Fruit fly (Drosophila melanogaster): Measurements from ENCODE around the gene lz.

lz gene

dm6 chrX:9284024-9284738 lies at the start of gene lz:
Gene lz, plus strand, starts transcription at chrX:9284649.
- TF ChIP-seq insv (optimal IDR thresholded peaks at IDR 0.05) (no peak), Myc (optimal IDR thresholded peaks at IDR 0.05) (no peak), Sin3A (optimal IDR thresholded peaks at IDR 0.05) (no peak), h (optimal IDR thresholded peaks at IDR 0.05) (no peak), ttk (optimal IDR thresholded peaks at IDR 0.05) (no peak), psq (optimal IDR thresholded peaks at IDR 0.05) (no peak)

- TF ChIP-seq Sin3A (optimal IDR thresholded peaks at IDR 0.05), result no peak
- TF ChIP-seq psq (optimal IDR thresholded peaks at IDR 0.05), result no peak
- no peak for TF ChIP-seq ttk (optimal IDR thresholded peaks at IDR 0.05)
- no peak for TF ChIP-seq Myc (optimal IDR thresholded peaks at IDR 0.05)
- TF ChIP-seq h (optimal IDR thresholded peaks at IDR 0.05), result no peak
- TF ChIP-seq insv (optimal IDR thresholded peaks at IDR 0.05), result no peak
These were observed 48.0 kb upstream of the lz start, which contains the start of gene Ir8a for dm6 chrX:9236485-9236884. Gene Ir8a, minus strand, starts transcription at chrX:9236585.

dm6 chrX:9243417-9243884 lies 41.0 kb upstream of the lz start, which contains the start of the genes mxc and Larp7:
Gene mxc, minus strand, starts transcription at chrX:9243467.
Gene Larp7, plus strand, starts transcription at chrX:9243817.
- TF ChIP-seq Myc (optimal IDR thresholded peaks at IDR 0.05), result no peak
- TF ChIP-seq ttk (optimal IDR thresholded peaks at IDR 0.05), result no peak
- no peak for TF ChIP-seq Sin3A (optimal IDR thresholded peaks at IDR 0.05)
- no peak for TF ChIP-seq h (optimal IDR thresholded peaks at IDR 0.05)
- no peak for TF ChIP-seq insv (optimal IDR thresholded peaks at IDR 0.05)
- no peak for TF ChIP-seq psq (optimal IDR thresholded peaks at IDR 0.05)

dm6 chrX:9247171-9247783 lies 37.2 kb upstream of the lz start, which contains the start of the genes amx and Dsor1:
Gene amx, minus strand, starts transcription at chrX:9247336.
Gene Dsor1, plus strand, starts transcription at chrX:9247342.
- TF ChIP-seq insv (optimal IDR thresholded peaks at IDR 0.05) (no peak), h (optimal IDR thresholded peaks at IDR 0.05) (no peak), psq (optimal IDR thresholded peaks at IDR 0.05) (no peak), Myc (optimal IDR thresholded peaks at IDR 0.05) (no peak), ttk (optimal IDR thresholded peaks at IDR 0.05) (no peak), Sin3A (optimal IDR thresholded peaks at IDR 0.05) (no peak)

dm6 chrX:9248040-9248439 lies 36.4 kb upstream of the lz start:
- TF ChIP-seq psq (optimal IDR thresholded peaks at IDR 0.05) (no peak), insv (optimal IDR thresholded peaks at IDR 0.05) (no peak), Sin3A (optimal IDR thresholded peaks at IDR 0.05) (no peak), ttk (optimal IDR thresholded peaks at IDR 0.05) (no peak), h (optimal IDR thresholded peaks at IDR 0.05) (no peak), Myc (optimal IDR thresholded peaks at IDR 0.05) (no peak)

- no peak for TF ChIP-seq psq (optimal IDR thresholded peaks at IDR 0.05)
- TF ChIP-seq Sin3A (optimal IDR thresholded peaks at IDR 0.05), result no peak
- no peak for TF ChIP-seq ttk (optimal IDR thresholded peaks at IDR 0.05)
- no peak for TF ChIP-seq h (optimal IDR thresholded peaks at IDR 0.05)
- no peak for TF ChIP-seq Myc (optimal IDR thresholded peaks at IDR 0.05)
- TF ChIP-seq insv (optimal IDR thresholded peaks at IDR 0.05), result no peak
These were observed 34.2 kb upstream of the lz start, which contains the start of gene CG17754 for dm6 chrX:9250161-9250831. Gene CG17754, plus strand, starts transcription at chrX:9250420.

- no peak for TF ChIP-seq h (optimal IDR thresholded peaks at IDR 0.05)
- TF ChIP-seq Sin3A (optimal IDR thresholded peaks at IDR 0.05), result no peak
- no peak for TF ChIP-seq psq (optimal IDR thresholded peaks at IDR 0.05)
- no peak for TF ChIP-seq Myc (optimal IDR thresholded peaks at IDR 0.05)
- no peak for TF ChIP-seq ttk (optimal IDR thresholded peaks at IDR 0.05)
- TF ChIP-seq insv (optimal IDR thresholded peaks at IDR 0.05), result no peak
These were observed 33.1 kb upstream of the lz start for dm6 chrX:9251212-9251877.

dm6 chrX:9252051-9252708 lies 32.3 kb upstream of the lz start:
- no peak for TF ChIP-seq Myc (optimal IDR thresholded peaks at IDR 0.05)
- TF ChIP-seq ttk (optimal IDR thresholded peaks at IDR 0.05), result no peak
- no peak for TF ChIP-seq h (optimal IDR thresholded peaks at IDR 0.05)
- no peak for TF ChIP-seq Sin3A (optimal IDR thresholded peaks at IDR 0.05)
- TF ChIP-seq psq (optimal IDR thresholded peaks at IDR 0.05), result no peak

dm6 chrX:9255021-9255420 lies 29.4 kb upstream of the lz start:
- TF ChIP-seq ttk (optimal IDR thresholded peaks at IDR 0.05), result no peak
- no peak for TF ChIP-seq Sin3A (optimal IDR thresholded peaks at IDR 0.05)
- TF ChIP-seq h (optimal IDR thresholded peaks at IDR 0.05), result no peak
- no peak for TF ChIP-seq Myc (optimal IDR thresholded peaks at IDR 0.05)
- no peak for TF ChIP-seq insv (optimal IDR thresholded peaks at IDR 0.05)
- no peak for TF ChIP-seq psq (optimal IDR thresholded peaks at IDR 0.05)

dm6 chrX:9255964-9256520 lies 28.4 kb upstream of the lz start, which contains the start of gene ric8a:
Gene ric8a, plus strand, starts transcription at chrX:9256168.
- TF ChIP-seq h (optimal IDR thresholded peaks at IDR 0.05) (no peak), insv (optimal IDR thresholded peaks at IDR 0.05) (no peak), Sin3A (optimal IDR thresholded peaks at IDR 0.05) (no peak), ttk (optimal IDR thresholded peaks at IDR 0.05) (no peak), Myc (optimal IDR thresholded peaks at IDR 0.05) (no peak), psq (optimal IDR thresholded peaks at IDR 0.05) (no peak)

Measured in Kc167 (cell line).